Worm (Caenorhabditis elegans): ENCODE data around the gene F11D11.6.

ce11 chrV:18710045-18710490, 42.9 kb downstream of the F11D11.6 start:
- no peak for TF ChIP-seq ztf-23 (GFP tag; IDR thresholded peaks at IDR 0.05)
- no peak for TF ChIP-seq ztf-29 (GFP tag; IDR thresholded peaks at IDR 0.05)
- TF ChIP-seq ref-1 (GFP tag; conservative IDR thresholded peaks at IDR 0.05) = no peak
- no peak for TF ChIP-seq klf-2 (GFP tag; conservative IDR thresholded peaks at IDR 0.05)
- peak; percentile 84 for TF ChIP-seq cog-1 (tag; optimal IDR thresholded peaks at IDR 0.05)
- no peak for TF ChIP-seq T22C8.4 (GFP tag; IDR thresholded peaks at IDR 0.05)
- no peak for TF ChIP-seq flt-1 (GFP tag; IDR thresholded peaks at IDR 0.05)
- TF ChIP-seq med-1 (GFP tag; optimal IDR thresholded peaks at IDR 0.05; ENCODE audit: insufficient read depth) = no peak
